Worm (Caenorhabditis elegans): Measurements from ENCODE around the gene tlp-1.

DNA sequence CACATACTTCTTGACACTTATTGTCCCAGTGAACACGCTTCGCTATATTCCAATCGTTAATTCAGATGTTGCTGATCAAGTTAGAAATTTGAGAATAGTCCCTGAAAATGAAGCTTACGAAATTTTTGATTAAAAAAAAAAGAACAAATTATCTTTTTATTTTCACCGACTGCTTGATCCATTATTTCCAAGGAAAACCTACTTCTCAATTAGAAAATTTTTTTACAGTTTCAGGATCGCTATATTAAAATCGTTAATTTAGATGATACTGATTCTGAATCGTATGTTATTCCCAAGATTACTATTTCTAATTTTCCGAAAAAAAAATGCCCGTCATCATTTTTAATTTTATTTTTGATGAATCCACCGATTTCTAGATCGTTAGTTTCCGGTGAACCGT lies 5.3 kb downstream of the tlp-1 start, which contains the start of gene T23G4.127:
- TF ChIP-seq him-1 (tag; optimal IDR thresholded peaks at IDR 0.05), result no peak
- TF ChIP-seq W03F9.2 (tag; optimal IDR thresholded peaks at IDR 0.05), result no peak
- TF ChIP-seq dao-5 (tag; optimal IDR thresholded peaks at IDR 0.05), result no peak
